Worm (Caenorhabditis elegans) whole organism, L1 larva: ENCODE data around the gene F20A1.6.

Source experiments
- C04F5.9 ChIP-seq: sonication (generic microtip); optimal IDR thresholded peaks from 2 replicates; lab custom pipeline; 2016; ENCODE audit warnings: missing genetic modification characterization, missing compliant biosample characterization
- Y116A8C.19 ChIP-seq: sonication (generic microtip); optimal IDR thresholded peaks from 2 replicates; lab custom pipeline; 2016; ENCODE audit warnings: missing compliant biosample characterization, missing genetic modification characterization, borderline replicate concordance
- ama-1 ChIP-seq: fragments of 150-350 bp; optimal IDR thresholded peaks from 2 replicates; lab custom pipeline; 2014
- blmp-1 ChIP-seq: fragments of 150-350 bp; optimal IDR thresholded peaks from 2 replicates; lab custom pipeline; 2014; ENCODE audit warnings: missing biosample characterization, missing genetic modification characterization
- ceh-82 ChIP-seq, 3 experiments: fragments of 150-350 bp in 1 of 3; sonication (generic microtip) in 2 of 3; optimal IDR thresholded peaks; 2 replicates each; lab custom pipeline; 2014 to 2017; ENCODE audit warnings: missing biosample characterization in 3 of 3, missing genetic modification characterization in 3 of 3
- ceh-88 ChIP-seq: fragments of 200-800 bp; sonication (Bioruptor generic); IDR thresholded peaks from 2 replicates; pipeline ENCODE4 v1.3.6; 2022; ENCODE audit warnings: missing genetic modification characterization, missing compliant biosample characterization
- ces-1 ChIP-seq: fragments of 150-350 bp; optimal IDR thresholded peaks from 2 replicates; lab custom pipeline; 2014; ENCODE audit warnings: missing biosample characterization, missing genetic modification reagents, missing genetic modification characterization
- efl-1 ChIP-seq, 4 experiments: fragments of 150-350 bp; optimal IDR thresholded peaks in 3 of 4; peaks in 1 of 4; 1 replicate in 1 of 4; 2 replicates in 3 of 4; lab custom pipeline; 2014; ENCODE audit warnings: missing biosample characterization in 2 of 4, missing genetic modification characterization in 2 of 4, missing genetic modification reagents in 2 of 4
- egl-13 ChIP-seq: sonication (generic microtip); optimal IDR thresholded peaks from 2 replicates; lab custom pipeline; 2016; ENCODE audit warnings: missing genotype, missing genetic modification reagents, missing genetic modification characterization, missing compliant biosample characterization
- egl-27 ChIP-seq, 2 experiments: fragments of 150-350 bp in 1 of 2; sonication (generic microtip); optimal IDR thresholded peaks; 3 replicates each; lab custom pipeline; 2017 to 2018; ENCODE audit warnings: missing biosample characterization in 2 of 2, missing genetic modification characterization in 2 of 2, missing genetic modification reagents in 2 of 2
- elt-2 ChIP-seq: sonication (generic microtip); optimal IDR thresholded peaks from 2 replicates; lab custom pipeline; 2016; ENCODE audit warnings: missing genetic modification characterization, mild to moderate bottlenecking, inconsistent platforms, missing compliant biosample characterization, missing genetic modification reagents
- elt-3 ChIP-seq, 6 experiments: fragments of 150-350 bp in 1 of 6; sonication (generic microtip); optimal IDR thresholded peaks; 2 replicates each; lab custom pipeline; 2017 to 2018; ENCODE audit warnings: missing biosample characterization in 6 of 6, missing genetic modification characterization in 6 of 6, inconsistent platforms in 1 of 6
- ets-5 ChIP-seq: fragments of 200-800 bp; sonication (Bioruptor generic); IDR thresholded peaks from 2 replicates; pipeline ENCODE4 v1.3.6; 2022; ENCODE audit warnings: missing genetic modification characterization, missing compliant biosample characterization
- fkh-4 ChIP-seq: sonication (generic microtip); optimal IDR thresholded peaks from 2 replicates; lab custom pipeline; 2016; ENCODE audit warnings: missing compliant biosample characterization, missing genetic modification characterization, borderline replicate concordance
- fkh-8 ChIP-seq: sonication (generic microtip); optimal IDR thresholded peaks from 2 replicates; lab custom pipeline; 2016; ENCODE audit warnings: mild to moderate bottlenecking, missing genetic modification characterization, missing compliant biosample characterization
- fos-1 ChIP-seq: fragments of 150-350 bp; optimal IDR thresholded peaks from 2 replicates; lab custom pipeline; 2014; ENCODE audit warnings: missing biosample characterization, missing genetic modification characterization
- grh-1 ChIP-seq: fragments of 200-800 bp; sonication (Bioruptor generic); IDR thresholded peaks from 2 replicates; pipeline ENCODE4 v1.3.6; 2022; ENCODE audit warnings: missing genetic modification reagents, missing genetic modification characterization, missing compliant biosample characterization
- hpl-2 ChIP-seq: fragments of 150-350 bp; optimal IDR thresholded peaks from 2 replicates; lab custom pipeline; 2014; ENCODE audit warnings: missing biosample characterization, missing genetic modification reagents, missing genetic modification characterization
- irx-1 ChIP-seq: sonication (generic microtip); optimal IDR thresholded peaks from 2 replicates; lab custom pipeline; 2016; ENCODE audit warnings: missing genetic modification characterization, missing compliant biosample characterization
- isw-1 ChIP-seq: fragments of 200-800 bp; sonication (Bioruptor generic); IDR thresholded peaks from 2 replicates; pipeline ENCODE4 v1.3.6; 2022; ENCODE audit warnings: missing genetic modification characterization, missing compliant biosample characterization
- lin-14 ChIP-seq: fragments of 200-800 bp; sonication (Bioruptor generic); optimal IDR thresholded peaks from 2 replicates; lab custom pipeline; 2018; ENCODE audit warnings: mild to moderate bottlenecking, missing genetic modification characterization, moderate library complexity, missing compliant biosample characterization
- lin-15B ChIP-seq: fragments of 150-350 bp; sonication (generic microtip); optimal IDR thresholded peaks from 3 replicates; lab custom pipeline; 2014; ENCODE audit warnings: missing biosample characterization, missing genetic modification characterization
- lin-39 ChIP-seq: fragments of 150-350 bp; optimal IDR thresholded peaks from 2 replicates; lab custom pipeline; 2014; ENCODE audit warnings: missing biosample characterization, missing genetic modification reagents, missing genetic modification characterization
- lir-3 ChIP-seq: sonication (generic microtip); optimal IDR thresholded peaks from 2 replicates; lab custom pipeline; 2016; ENCODE audit warnings: mild to moderate bottlenecking, missing genetic modification characterization, moderate library complexity, missing compliant biosample characterization; ENCODE audit not compliant: poor library complexity
- mdl-1 ChIP-seq, 2 experiments: fragments of 150-350 bp; optimal IDR thresholded peaks; 2 replicates each; lab custom pipeline; 2014 to 2017; ENCODE audit warnings: missing biosample characterization in 2 of 2, missing genetic modification characterization in 2 of 2, inconsistent platforms in 1 of 2
- mef-2 ChIP-seq: fragments of 150-350 bp; optimal IDR thresholded peaks from 2 replicates; lab custom pipeline; 2014; ENCODE audit warnings: missing biosample characterization, missing genetic modification characterization
- nhr-237 ChIP-seq: fragments of 150-350 bp; optimal IDR thresholded peaks from 2 replicates; lab custom pipeline; 2014; ENCODE audit warnings: missing biosample characterization, missing genetic modification characterization
- nhr-28 ChIP-seq: fragments of 150-350 bp; optimal IDR thresholded peaks from 2 replicates; lab custom pipeline; 2014; ENCODE audit warnings: missing biosample characterization, missing genetic modification characterization
- nhr-47 ChIP-seq: sonication (generic microtip); optimal IDR thresholded peaks from 2 replicates; lab custom pipeline; 2016; ENCODE audit warnings: mild to moderate bottlenecking, missing genetic modification characterization, moderate library complexity, missing compliant biosample characterization
- nhr-76 ChIP-seq: sonication (generic microtip); optimal IDR thresholded peaks from 2 replicates; lab custom pipeline; 2017; ENCODE audit warnings: missing biosample characterization, missing genetic modification characterization
- nhr-84 ChIP-seq: sonication (generic microtip); optimal IDR thresholded peaks from 2 replicates; lab custom pipeline; 2017; ENCODE audit warnings: missing biosample characterization, missing genetic modification characterization
- nhr-90 ChIP-seq: sonication (generic microtip); optimal IDR thresholded peaks from 2 replicates; lab custom pipeline; 2016; ENCODE audit warnings: mild to moderate bottlenecking, missing genetic modification characterization, missing compliant biosample characterization; ENCODE audit not compliant: poor library complexity
- pag-3 ChIP-seq: sonication (generic microtip); optimal IDR thresholded peaks from 2 replicates; lab custom pipeline; 2017; ENCODE audit warnings: missing genetic modification characterization, mild to moderate bottlenecking, missing compliant biosample characterization, antibody characterized with exemption, borderline replicate concordance; ENCODE audit not compliant: insufficient read depth
- pax-3 ChIP-seq: fragments of 200-800 bp; sonication (Bioruptor generic); optimal IDR thresholded peaks from 2 replicates; lab custom pipeline; 2018; ENCODE audit warnings: mild to moderate bottlenecking, missing genetic modification characterization, moderate library complexity, missing compliant biosample characterization
- pqm-1 ChIP-seq: sonication (generic microtip); optimal IDR thresholded peaks from 3 replicates; lab custom pipeline; 2017; ENCODE audit warnings: missing biosample characterization, missing genetic modification characterization
- rnt-1 ChIP-seq: sonication (generic microtip); optimal IDR thresholded peaks from 2 replicates; lab custom pipeline; 2016; ENCODE audit warnings: mild to moderate bottlenecking, missing genetic modification characterization, moderate library complexity, missing compliant biosample characterization
- snpc-4 ChIP-seq: fragments of 150-350 bp; optimal IDR thresholded peaks from 2 replicates; lab custom pipeline; 2014; ENCODE audit warnings: missing biosample characterization, missing genetic modification characterization
- snu-23 ChIP-seq: sonication (generic microtip); optimal IDR thresholded peaks from 2 replicates; lab custom pipeline; 2016; ENCODE audit warnings: missing genetic modification characterization, missing compliant biosample characterization
- tbx-2 ChIP-seq: sonication (generic microtip); optimal IDR thresholded peaks from 2 replicates; lab custom pipeline; 2016; ENCODE audit warnings: missing genetic modification characterization, missing compliant biosample characterization
- tlp-1 ChIP-seq: fragments of 150-350 bp; optimal IDR thresholded peaks from 2 replicates; lab custom pipeline; 2014; ENCODE audit warnings: missing biosample characterization, missing genetic modification characterization
- unc-30 ChIP-seq: sonication (generic microtip); optimal IDR thresholded peaks from 2 replicates; lab custom pipeline; 2017; ENCODE audit warnings: missing biosample characterization, missing genetic modification characterization
- unc-86 ChIP-seq: sonication (generic microtip); optimal IDR thresholded peaks from 2 replicates; lab custom pipeline; 2016; ENCODE audit warnings: missing genetic modification characterization, missing compliant biosample characterization
- xbp-1 ChIP-seq: sonication (generic microtip); optimal IDR thresholded peaks from 2 replicates; lab custom pipeline; 2016; ENCODE audit warnings: missing genetic modification characterization, missing compliant biosample characterization
- zag-1 ChIP-seq: fragments of 150-350 bp; optimal IDR thresholded peaks from 2 replicates; lab custom pipeline; 2014; ENCODE audit warnings: missing biosample characterization, missing genetic modification characterization
- zip-4 ChIP-seq: fragments of 200-800 bp; sonication (Bioruptor generic); optimal IDR thresholded peaks from 2 replicates; lab custom pipeline; 2018; ENCODE audit warnings: mild to moderate bottlenecking, missing genetic modification characterization, moderate library complexity, missing compliant biosample characterization
- ztf-11 ChIP-seq, 2 experiments: sonication (generic microtip); optimal IDR thresholded peaks; 2 replicates each; lab custom pipeline; 2016 to 2017; ENCODE audit warnings: missing genetic modification characterization in 2 of 2, missing biosample characterization in 1 of 2, missing compliant biosample characterization in 1 of 2

F20A1.6 gene

DNA sequence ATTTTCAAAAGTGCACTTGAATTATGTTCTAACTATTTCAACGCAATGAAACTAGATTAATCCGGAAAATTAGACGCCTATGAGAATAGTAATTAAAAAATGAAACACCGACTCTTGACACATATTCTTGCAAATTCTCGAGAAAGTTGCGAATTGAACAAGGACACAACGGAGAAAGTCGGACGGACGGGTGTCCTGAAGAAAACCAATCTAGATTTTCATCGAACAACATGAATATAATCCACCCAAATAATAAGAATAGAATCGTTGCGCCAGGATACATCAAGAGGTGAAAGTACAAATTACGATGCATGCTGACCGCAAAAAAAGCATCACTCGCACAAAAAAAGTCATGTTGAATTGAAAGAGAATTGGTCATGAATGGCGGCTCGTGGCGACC is 41.9 kb upstream of the F20A1.6 start:
- TF ChIP-seq pag-3 (tag; lab: Kevin White, UChicago) (no peak), snu-23 (no peak), ceh-82 (tag; optimal IDR thresholded peaks at IDR 0.05; lab: Kevin White, UChicago) (no peak), tlp-1 (no peak), fkh-4 (tag; lab: Kevin White, UChicago) (no peak), blmp-1 (tag; lab: Kevin White, UChicago) (peak; percentile 82), irx-1 (tag; lab: Kevin White, UChicago) (no peak), C04F5.9 (tag; lab: Kevin White, UChicago) (no peak)

DNA sequence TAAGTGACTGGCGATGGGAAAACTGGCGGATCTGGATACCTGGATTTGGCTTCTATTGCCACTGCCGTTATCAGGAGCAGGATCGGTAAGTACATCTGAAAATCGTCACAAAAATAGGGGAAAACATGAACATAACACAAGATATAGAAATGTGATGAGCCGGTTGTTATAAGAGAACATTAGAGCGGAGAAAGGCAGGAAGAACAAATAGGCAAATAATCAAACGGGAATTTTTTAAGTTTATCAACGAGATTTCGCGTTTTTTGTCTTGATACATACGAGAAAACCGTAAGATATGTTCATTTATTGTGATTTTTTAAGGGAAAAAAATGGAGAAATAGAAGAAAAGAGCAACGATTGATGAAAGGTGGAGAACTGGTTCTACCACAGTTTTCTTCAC is 38.3 kb upstream of the F20A1.6 start, which contains the start of gene Y57E12AR.1:
Gene Y57E12AR.1, minus strand, starts transcription at position 101 of the 400 bp plus-strand sequence.
- TF ChIP-seq Y116A8C.19 (tag; lab: Kevin White, UChicago) (no peak), tbx-2 (no peak), C04F5.9 (tag; lab: Kevin White, UChicago) (no peak), elt-2 (tag; lab: Kevin White, UChicago) (no peak), lin-15B (tag; lab: Kevin White, UChicago) (no peak), zip-4 (GFP tag; lab: Kevin White, UChicago) (no peak), zag-1 (tag; lab: Kevin White, UChicago) (no peak), mef-2 (no peak), nhr-84 (tag; lab: Kevin White, UChicago) (no peak), hpl-2 (no peak), nhr-90 (tag; lab: Kevin White, UChicago) (no peak), lin-39 (no peak), ets-5 (GFP tag; lab: Robert Waterston, UW) (no peak), unc-30 (no peak), nhr-47 (tag; lab: Kevin White, UChicago) (no peak), ama-1 (lab: Kevin White, UChicago) (no peak), lir-3 (no peak), efl-1 (optimal IDR thresholded peaks at IDR 0.05; lab: Kevin White, UChicago) (no peak), efl-1 (GFP tag; optimal IDR thresholded peaks at IDR 0.05 in 1 of 2; lab: Kevin White, UChicago) (no peak), isw-1 (GFP tag; lab: Robert Waterston, UW) (no peak), mdl-1 (tag; optimal IDR thresholded peaks at IDR 0.05; lab: Kevin White, UChicago) (no peak)

DNA sequence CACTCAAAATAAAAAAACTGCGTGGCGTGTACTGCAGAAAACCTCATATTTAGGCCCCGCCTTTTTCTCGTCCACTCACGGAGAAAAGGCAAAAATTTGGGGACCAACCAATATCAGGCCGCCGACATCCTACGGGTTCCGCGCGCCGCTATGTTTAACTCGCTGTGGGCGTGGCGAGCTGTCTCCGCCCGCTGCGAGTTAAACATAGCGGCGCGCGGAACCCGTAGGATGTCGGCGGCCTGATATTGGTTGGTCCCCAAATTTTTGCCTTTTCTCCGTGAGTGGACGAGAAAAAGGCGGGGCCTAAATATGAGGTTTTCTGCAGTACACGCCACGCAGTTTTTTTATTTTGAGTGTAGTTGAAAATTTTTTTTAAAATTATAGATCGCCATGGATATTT is 35.8 kb upstream of the F20A1.6 start, which contains the start of gene tmem-258:
Gene tmem-258, plus strand, starts transcription at position 385 of the 400 bp plus-strand sequence.
- TF ChIP-seq snpc-4 (tag; lab: Kevin White, UChicago), result peak; percentile 42

DNA sequence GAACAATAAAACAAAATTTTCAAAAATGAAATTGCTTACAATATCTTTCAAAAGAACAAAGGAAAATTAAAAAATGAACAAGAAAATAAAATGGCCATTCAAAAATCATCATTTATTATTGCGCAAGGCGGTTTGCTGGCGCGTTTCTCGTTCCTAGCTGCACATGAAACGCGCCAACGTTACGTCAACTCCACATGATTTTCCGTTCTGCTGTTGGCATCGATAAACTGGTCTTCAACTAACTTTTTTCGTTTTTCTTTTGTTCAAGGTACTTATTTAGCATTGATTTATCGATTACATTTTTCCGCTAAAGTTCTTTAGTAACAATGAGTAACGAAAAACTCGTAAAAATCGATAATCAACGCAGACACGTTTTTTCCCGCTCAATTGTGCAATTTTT is 33.4 kb upstream of the F20A1.6 start, which contains the start of the genes Y57E12AL.6 and Y57E12AL.1:
Gene Y57E12AL.6, minus strand, starts transcription at position 75 of the 400 bp plus-strand sequence.
Gene Y57E12AL.1, plus strand, starts transcription at position 135 of the 400 bp plus-strand sequence.
- no peak for TF ChIP-seq ceh-88
- no peak for TF ChIP-seq pax-3 (tag; lab: Kevin White, UChicago)
- TF ChIP-seq ama-1 (lab: Kevin White, UChicago), result peak; percentile 17
- peak; percentile 89 for TF ChIP-seq nhr-90 (tag; lab: Kevin White, UChicago)
- peak; percentile 87 for TF ChIP-seq xbp-1 (tag; lab: Kevin White, UChicago)
- no peak for TF ChIP-seq egl-27 (tag; optimal IDR thresholded peaks at IDR 0.05; lab: Kevin White, UChicago)
- peak; percentile 87 for TF ChIP-seq lin-14 (GFP tag; lab: Kevin White, UChicago)
- peak; percentile 75 for TF ChIP-seq fkh-8
- peak; percentile 89 for TF ChIP-seq snpc-4 (tag; lab: Kevin White, UChicago)
- peak; percentile 71 for TF ChIP-seq irx-1 (tag; lab: Kevin White, UChicago)
- no peak for TF ChIP-seq ces-1 (GFP tag; lab: Kevin White, UChicago)
- TF ChIP-seq pag-3 (tag; lab: Kevin White, UChicago), result no peak
- peak; percentile 84 for TF ChIP-seq grh-1
- no peak for TF ChIP-seq ets-5 (GFP tag; lab: Robert Waterston, UW)
- TF ChIP-seq ztf-11 (tag; optimal IDR thresholded peaks at IDR 0.05; lab: Kevin White, UChicago), result no peak
- peak in 2 of 6 experiments; percentile 75 to 94 for TF ChIP-seq elt-3 (tag; optimal IDR thresholded peaks at IDR 0.05; lab: Kevin White, UChicago)
- peak; percentile 47 for TF ChIP-seq unc-86
- TF ChIP-seq rnt-1, result peak; percentile 89
- TF ChIP-seq lir-3, result peak; percentile 41
- TF ChIP-seq nhr-28 (tag; lab: Kevin White, UChicago), result no peak
- TF ChIP-seq nhr-76 (tag; lab: Kevin White, UChicago), result no peak
- peak; percentile 83 for TF ChIP-seq tbx-2
- TF ChIP-seq pqm-1 (tag; lab: Kevin White, UChicago), result no peak
- TF ChIP-seq fkh-4 (tag; lab: Kevin White, UChicago), result peak; percentile 16
- TF ChIP-seq fos-1, result no peak
- TF ChIP-seq nhr-237 (tag; lab: Kevin White, UChicago), result peak; percentile 22
- peak; percentile 13 for TF ChIP-seq egl-13
